Worm (Caenorhabditis elegans): ENCODE measurements around the gene sgcb-1.

The sgcb-1 gene

ce11 chrII:325639-326350, at the start of gene sgcb-1:
Gene sgcb-1, plus strand, starts transcription at chrII:326300.
- TF ChIP-seq nhr-76 (tag; optimal IDR thresholded peaks at IDR 0.05) = no peak
- no peak for TF ChIP-seq unc-62 (GFP tag; optimal IDR thresholded peaks at IDR 0.05)

- TF ChIP-seq flh-1 (GFP tag; optimal IDR thresholded peaks at IDR 0.05) = no peak
- no peak for TF ChIP-seq blmp-1 (tag; optimal IDR thresholded peaks at IDR 0.05)
- TF ChIP-seq unc-62 (GFP tag; optimal IDR thresholded peaks at IDR 0.05) = no peak
- no peak for TF ChIP-seq pha-4 (tag; optimal IDR thresholded peaks at IDR 0.05)
- peak; percentile 78 for TF ChIP-seq zip-8 (tag; optimal IDR thresholded peaks at IDR 0.05)
- TF ChIP-seq ztf-11 (tag; optimal IDR thresholded peaks at IDR 0.05) = no peak
Observed at ce11 chrII:278636-279035, 47.5 kb upstream of the sgcb-1 start, which contains the start of gene B0432.8. Gene B0432.8, minus strand, starts transcription at chrII:278736.

ce11 chrII:282483-282882, 43.6 kb upstream of the sgcb-1 start, which contains the start of gene trul-1:
Gene trul-1, minus strand, starts transcription at chrII:282583.
- TF ChIP-seq ceh-39 (tag; optimal IDR thresholded peaks at IDR 0.05) (no peak), zip-8 (tag; optimal IDR thresholded peaks at IDR 0.05) (peak; percentile 85), lin-32 (GFP tag; optimal IDR thresholded peaks at IDR 0.05) (no peak), elt-3 (tag; optimal IDR thresholded peaks at IDR 0.05) (no peak), mls-2 (tag; optimal IDR thresholded peaks at IDR 0.05) (no peak), lin-13 (tag; optimal IDR thresholded peaks at IDR 0.05) (no peak), mab-5 (tag; optimal IDR thresholded peaks at IDR 0.05) (no peak), blmp-1 (tag; optimal IDR thresholded peaks at IDR 0.05) (no peak), nhr-76 (tag; optimal IDR thresholded peaks at IDR 0.05) (no peak)

- TF ChIP-seq sem-2 (GFP tag; optimal IDR thresholded peaks at IDR 0.05) (no peak), zip-8 (tag; optimal IDR thresholded peaks at IDR 0.05) (no peak), bed-3 (GFP tag; optimal IDR thresholded peaks at IDR 0.05) (no peak), ceh-39 (tag; optimal IDR thresholded peaks at IDR 0.05) (no peak), flh-1 (GFP tag; optimal IDR thresholded peaks at IDR 0.05) (no peak), nhr-237 (tag; optimal IDR thresholded peaks at IDR 0.05) (no peak), tbx-8 (GFP tag; optimal IDR thresholded peaks at IDR 0.05) (no peak)
Observed at ce11 chrII:283594-283993, 42.5 kb upstream of the sgcb-1 start, which contains the start of gene B0432.9. Gene B0432.9, minus strand, starts transcription at chrII:283694.

- TF ChIP-seq sptf-1 (tag; optimal IDR thresholded peaks at IDR 0.05) (peak; percentile 8), hlh-1 (tag; optimal IDR thresholded peaks at IDR 0.05) (peak; percentile 26), pha-4 (tag; optimal IDR thresholded peaks at IDR 0.05) (peak; percentile 76), lsy-2 (tag; optimal IDR thresholded peaks at IDR 0.05) (peak; percentile 73), ces-1 (GFP tag; optimal IDR thresholded peaks at IDR 0.05) (peak; percentile 81), nhr-76 (tag; optimal IDR thresholded peaks at IDR 0.05) (no peak), lin-13 (tag; optimal IDR thresholded peaks at IDR 0.05) (peak; percentile 77), nhr-237 (tag; optimal IDR thresholded peaks at IDR 0.05) (peak; percentile 78), cnd-1 (tag; optimal IDR thresholded peaks at IDR 0.05) (no peak), mep-1 (tag; optimal IDR thresholded peaks at IDR 0.05) (peak; percentile 89), ceh-83 (GFP tag; optimal IDR thresholded peaks at IDR 0.05) (no peak), ceh-39 (tag; optimal IDR thresholded peaks at IDR 0.05) (peak; percentile 0)
Observed at ce11 chrII:285627-286550, 40.2 kb upstream of the sgcb-1 start, which contains the start of gene B0432.10. Gene B0432.10, minus strand, starts transcription at chrII:286275.

ce11 chrII:286551-286724, 39.7 kb upstream of the sgcb-1 start, which contains the start of gene misc-1:
Gene misc-1, plus strand, starts transcription at chrII:286625.
- TF ChIP-seq mab-5 (tag; optimal IDR thresholded peaks at IDR 0.05) (no peak), lin-32 (GFP tag; optimal IDR thresholded peaks at IDR 0.05) (no peak), nhr-76 (tag; optimal IDR thresholded peaks at IDR 0.05) (no peak), ceh-39 (tag; optimal IDR thresholded peaks at IDR 0.05) (no peak), unc-62 (GFP tag; optimal IDR thresholded peaks at IDR 0.05) (no peak), blmp-1 (tag; optimal IDR thresholded peaks at IDR 0.05) (no peak), cnd-1 (tag; optimal IDR thresholded peaks at IDR 0.05) (no peak), unc-39 (tag; optimal IDR thresholded peaks at IDR 0.05) (no peak), ces-1 (GFP tag; optimal IDR thresholded peaks at IDR 0.05) (no peak)
